Worm (Caenorhabditis elegans): Measurements from ENCODE around the gene art-1.
A peak's percentile ranks its signal among the peaks of the same experiment; 100 is the strongest.
"Not testable (repeated sequence)": the region's sequence is repeated elsewhere in the genome, so short reads cannot be mapped to it uniquely, and the experiment has no call there.

The art-1 gene

ce11 chrII:6972185-6972737 lies at the start of gene art-1:
Gene art-1 (minus strand): TSS chrII:6972235.
- TF ChIP-seq sma-9 (GFP tag; optimal IDR thresholded peaks at IDR 0.05) (no peak), sma-9 (tag; optimal IDR thresholded peaks at IDR 0.05) (no peak), lin-13 (GFP tag; optimal IDR thresholded peaks at IDR 0.05) (peak; percentile 7)

- TF ChIP-seq skn-1 (tag; optimal IDR thresholded peaks at IDR 0.05) = no peak
Measured at ce11 chrII:7012592-7012991, 40.6 kb upstream of the art-1 start, which contains the start of gene sqv-7. Gene sqv-7 (minus strand): TSS chrII:7012692.

DNA sequence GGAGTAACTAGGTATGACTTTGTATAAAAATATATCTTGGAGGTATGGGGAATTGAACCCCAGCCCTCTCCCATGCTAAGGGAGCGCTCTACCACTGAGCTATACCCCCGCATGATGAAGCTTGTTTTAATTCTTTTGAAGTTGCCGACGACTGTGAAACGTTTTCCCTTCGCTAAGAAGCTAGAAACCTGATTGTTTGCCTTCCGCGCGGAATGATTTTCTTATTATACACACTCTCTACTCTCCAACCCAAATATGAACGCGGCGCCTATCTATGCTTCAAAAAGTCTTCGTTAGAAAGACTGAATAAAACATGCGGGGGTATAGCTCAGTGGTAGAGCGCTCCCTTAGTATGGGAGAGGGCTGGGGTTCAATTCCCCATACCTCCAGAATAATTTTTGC lies 30.9 kb upstream of the art-1 start:
- TF ChIP-seq sma-3 (GFP tag; optimal IDR thresholded peaks at IDR 0.05) = peak; percentile 6
- no peak for TF ChIP-seq elt-1 (tag; optimal IDR thresholded peaks at IDR 0.05)
- TF ChIP-seq ztf-11 (tag; optimal IDR thresholded peaks at IDR 0.05) = no peak
- no peak for TF ChIP-seq ceh-82 (tag; optimal IDR thresholded peaks at IDR 0.05)
- no peak for TF ChIP-seq elt-3 (tag; optimal IDR thresholded peaks at IDR 0.05)
- no peak for TF ChIP-seq aly-2 (tag; optimal IDR thresholded peaks at IDR 0.05)
- no peak for TF ChIP-seq nhr-23 (tag; optimal IDR thresholded peaks at IDR 0.05)
- no peak for TF ChIP-seq ZK546.5 (tag; optimal IDR thresholded peaks at IDR 0.05)
- TF ChIP-seq F13H6.1 (tag; optimal IDR thresholded peaks at IDR 0.05) = peak; percentile 1
- TF ChIP-seq unc-55 (GFP tag; optimal IDR thresholded peaks at IDR 0.05) = no peak
- no peak for TF ChIP-seq gmeb-1 (tag; optimal IDR thresholded peaks at IDR 0.05)
- peak; percentile 4 for TF ChIP-seq Y55F3AM.14 (GFP tag; optimal IDR thresholded peaks at IDR 0.05)
- TF ChIP-seq peb-1 (tag; optimal IDR thresholded peaks at IDR 0.05) = no peak
- no peak for TF ChIP-seq nhr-12 (tag; optimal IDR thresholded peaks at IDR 0.05)
- no peak for TF ChIP-seq R02D3.7 (tag; optimal IDR thresholded peaks at IDR 0.05)
- TF ChIP-seq fos-1 (tag; optimal IDR thresholded peaks at IDR 0.05) = no peak
- no peak for TF ChIP-seq C34F6.9 (tag; optimal IDR thresholded peaks at IDR 0.05)

DNA sequence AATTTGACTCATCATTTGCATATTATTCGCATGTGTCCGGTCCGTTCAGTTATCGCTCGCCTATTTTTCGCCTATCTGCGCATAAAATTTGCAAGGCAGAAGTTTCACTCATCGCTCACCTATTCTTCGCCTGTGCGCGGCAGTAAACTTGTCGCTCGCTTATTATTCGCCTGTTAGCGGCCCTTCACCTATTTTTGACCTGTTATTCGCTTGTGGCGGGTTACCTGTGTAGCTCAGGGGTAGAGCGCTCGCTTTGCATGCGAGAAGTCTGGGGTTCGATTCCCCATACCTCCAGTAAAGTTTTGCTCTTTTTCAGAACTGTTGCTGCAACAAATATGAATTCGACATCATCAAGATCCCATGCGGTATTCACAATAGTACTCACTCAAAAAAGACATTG lies 29.4 kb upstream of the art-1 start:
- TF ChIP-seq nhr-129 (tag; optimal IDR thresholded peaks at IDR 0.05) = peak; percentile 26
- TF ChIP-seq sma-9 (GFP tag; optimal IDR thresholded peaks at IDR 0.05) = peak; percentile 10
- TF ChIP-seq sma-9 (tag; optimal IDR thresholded peaks at IDR 0.05) = not testable (repeated sequence)
- peak; percentile 8 for TF ChIP-seq fos-1 (tag; optimal IDR thresholded peaks at IDR 0.05)

DNA sequence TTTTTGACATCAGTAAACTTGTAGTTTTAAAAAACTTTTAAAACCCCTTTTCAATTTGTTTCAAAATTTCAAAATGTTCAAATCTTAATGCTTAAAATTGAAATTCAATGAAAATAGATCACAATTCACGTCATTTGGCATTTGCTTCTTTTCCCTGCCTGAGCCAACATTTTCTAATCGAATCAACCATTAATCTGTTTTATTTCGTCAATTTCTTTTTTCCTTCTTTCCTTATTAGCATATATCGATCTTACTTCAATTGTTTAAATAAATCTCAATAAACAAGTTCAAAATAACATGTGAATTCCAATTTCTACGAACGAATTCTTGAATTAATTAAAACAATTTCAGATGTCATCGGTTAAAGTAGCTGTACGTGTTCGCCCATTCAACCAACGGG lies 23.5 kb upstream of the art-1 start:
- TF ChIP-seq elt-1 (tag; optimal IDR thresholded peaks at IDR 0.05) = no peak
- TF ChIP-seq nhr-25 (tag; optimal IDR thresholded peaks at IDR 0.05) = no peak

- no peak for TF ChIP-seq egl-27 (tag; optimal IDR thresholded peaks at IDR 0.05)
- TF ChIP-seq ztf-4 (tag; optimal IDR thresholded peaks at IDR 0.05) = no peak
- TF ChIP-seq crh-2 (tag; optimal IDR thresholded peaks at IDR 0.05) = peak; percentile 14
- no peak for TF ChIP-seq unc-39 (tag; optimal IDR thresholded peaks at IDR 0.05)
- no peak for TF ChIP-seq ztf-1 (GFP tag; conservative IDR thresholded peaks at IDR 0.05)
- no peak for TF ChIP-seq nhr-21 (tag; optimal IDR thresholded peaks at IDR 0.05)
- TF ChIP-seq sma-9 (GFP tag; optimal IDR thresholded peaks at IDR 0.05) = no peak
- TF ChIP-seq sma-9 (tag; optimal IDR thresholded peaks at IDR 0.05) = no peak
- TF ChIP-seq nhr-77 (tag; optimal IDR thresholded peaks at IDR 0.05) = no peak
- TF ChIP-seq F13H6.1 (tag; optimal IDR thresholded peaks at IDR 0.05) = no peak
- TF ChIP-seq sem-4 (tag; optimal IDR thresholded peaks at IDR 0.05) = peak; percentile 55
- TF ChIP-seq mbf-1 (tag; optimal IDR thresholded peaks at IDR 0.05) = no peak
- no peak for TF ChIP-seq Y55F3AM.14 (GFP tag; optimal IDR thresholded peaks at IDR 0.05)
- no peak for TF ChIP-seq snpc-4 (tag; optimal IDR thresholded peaks at IDR 0.05)
- peak; percentile 27 for TF ChIP-seq C34F6.9 (tag; optimal IDR thresholded peaks at IDR 0.05)
- no peak for TF ChIP-seq nhr-237 (tag; optimal IDR thresholded peaks at IDR 0.05)
- TF ChIP-seq nhr-11 (tag; optimal IDR thresholded peaks at IDR 0.05) = no peak
- no peak for TF ChIP-seq aly-2 (tag; optimal IDR thresholded peaks at IDR 0.05)
- TF ChIP-seq mab-5 (tag; optimal IDR thresholded peaks at IDR 0.05) = no peak
- TF ChIP-seq nhr-6 (tag; optimal IDR thresholded peaks at IDR 0.05) = no peak
- no peak for TF ChIP-seq nhr-12 (tag; optimal IDR thresholded peaks at IDR 0.05)
- peak; percentile 24 for TF ChIP-seq zag-1 (tag; optimal IDR thresholded peaks at IDR 0.05)
- no peak for TF ChIP-seq lin-13 (GFP tag; optimal IDR thresholded peaks at IDR 0.05)
- TF ChIP-seq gmeb-1 (tag; optimal IDR thresholded peaks at IDR 0.05) = no peak
- no peak for TF ChIP-seq elt-1 (tag; optimal IDR thresholded peaks at IDR 0.05)
- no peak for TF ChIP-seq unc-55 (GFP tag; optimal IDR thresholded peaks at IDR 0.05)
- TF ChIP-seq nhr-23 (tag; optimal IDR thresholded peaks at IDR 0.05) = no peak
- TF ChIP-seq alr-1 (tag; optimal IDR thresholded peaks at IDR 0.05) = no peak
- no peak for TF ChIP-seq ZK546.5 (tag; optimal IDR thresholded peaks at IDR 0.05)
- no peak for TF ChIP-seq mdl-1 (tag; optimal IDR thresholded peaks at IDR 0.05)
- TF ChIP-seq elt-3 (tag; optimal IDR thresholded peaks at IDR 0.05) = no peak
- no peak for TF ChIP-seq ama-1 (optimal IDR thresholded peaks at IDR 0.05)
- peak in 1 of 2 experiments; percentile 16 for TF ChIP-seq lsy-2 (tag; optimal IDR thresholded peaks at IDR 0.05)
- TF ChIP-seq ceh-82 (tag; optimal IDR thresholded peaks at IDR 0.05) = no peak
- no peak for TF ChIP-seq nhr-25 (tag; optimal IDR thresholded peaks at IDR 0.05)
- TF ChIP-seq ceh-16 (tag; optimal IDR thresholded peaks at IDR 0.05) = no peak
- TF ChIP-seq R02D3.7 (tag; optimal IDR thresholded peaks at IDR 0.05) = no peak
Measured at ce11 chrII:6994677-6995076, 22.6 kb upstream of the art-1 start, which contains the start of gene unc-104. Gene unc-104 (plus strand): TSS chrII:6994987.

Data from whole organism, L2 larva.